Fruit fly (Drosophila melanogaster) whole organism, embryonic: Measurements from ENCODE around the gene MESR3.

ENCODE experiments used
- Abd-B ChIP-seq: fragments of 200-800 bp; sonication (Bioruptor generic); optimal IDR thresholded peaks from 2 replicates; lab custom pipeline; 2018; ENCODE audit warnings: missing biosample characterization, mild to moderate bottlenecking, missing genetic modification characterization, moderate library complexity
- CG12155 ChIP-seq: fragments of 200-800 bp; sonication (Bioruptor generic); optimal IDR thresholded peaks from 3 replicates; lab custom pipeline; 2016; ENCODE audit warnings: missing biosample characterization, missing genetic modification characterization
- CG12299 ChIP-seq: fragments of 200-800 bp; sonication (Bioruptor generic); optimal IDR thresholded peaks from 2 replicates; lab custom pipeline; 2018; ENCODE audit warnings: missing biosample characterization, mild to moderate bottlenecking, missing genetic modification characterization
- CG13123 ChIP-seq: fragments of 200-800 bp; sonication (Bioruptor generic); optimal IDR thresholded peaks from 2 replicates; lab custom pipeline; 2016; ENCODE audit warnings: missing biosample characterization, missing genetic modification characterization
- CG2875 ChIP-seq: fragments of 200-800 bp; sonication (Bioruptor generic); optimal IDR thresholded peaks from 2 replicates; lab custom pipeline; 2017; ENCODE audit warnings: missing biosample characterization, mild to moderate bottlenecking, missing genetic modification characterization, missing genetic modification reagents
- CG31388 ChIP-seq: fragments of 200-800 bp; sonication (Bioruptor generic); optimal IDR thresholded peaks from 2 replicates; lab custom pipeline; 2016; ENCODE audit warnings: missing biosample characterization, missing genetic modification characterization
- CG34224 ChIP-seq: fragments of 200-800 bp; sonication (Bioruptor generic); IDR thresholded peaks from 3 replicates; pipeline ENCODE4 v1.3.6; 2022; ENCODE audit warnings: missing biosample characterization, missing genetic modification characterization; ENCODE audit not compliant: partially characterized antibody
- CG3838 ChIP-seq: fragments of 200-800 bp; sonication (Bioruptor generic); optimal IDR thresholded peaks from 3 replicates; lab custom pipeline; 2016; ENCODE audit warnings: missing biosample characterization, missing genetic modification characterization
- CG42726 ChIP-seq: fragments of 200-800 bp; sonication (Bioruptor generic); IDR thresholded peaks from 2 replicates; pipeline ENCODE4 v1.3.6; 2022; ENCODE audit warnings: missing biosample characterization, missing genetic modification characterization; ENCODE audit not compliant: partially characterized antibody
- CG4707 ChIP-seq: fragments of 200-800 bp; sonication (Bioruptor generic); optimal IDR thresholded peaks from 2 replicates; lab custom pipeline; 2018; ENCODE audit warnings: missing biosample characterization, mild to moderate bottlenecking, missing genetic modification characterization, moderate library complexity
- CG5180 ChIP-seq: fragments of 200-800 bp; sonication (Bioruptor generic); optimal IDR thresholded peaks from 3 replicates; lab custom pipeline; 2017; ENCODE audit warnings: missing biosample characterization, missing genetic modification characterization, mild to moderate bottlenecking, moderate library complexity, missing genetic modification reagents
- CG5953 ChIP-seq: fragments of 200-800 bp; sonication (Bioruptor generic); IDR thresholded peaks from 2 replicates; pipeline ENCODE4 v1.3.6; 2022; ENCODE audit warnings: missing biosample characterization, missing genetic modification characterization
- CG6654 ChIP-seq: fragments of 200-800 bp; sonication (Bioruptor generic); optimal IDR thresholded peaks from 2 replicates; lab custom pipeline; 2017; ENCODE audit warnings: missing biosample characterization, mild to moderate bottlenecking, missing genetic modification characterization
- CG7372 ChIP-seq: fragments of 200-800 bp; sonication (Bioruptor generic); IDR thresholded peaks from 2 replicates; pipeline ENCODE4 v1.3.6; 2022; ENCODE audit warnings: missing biosample characterization, missing genetic modification characterization
- CG7987 ChIP-seq: fragments of 200-800 bp; sonication (Bioruptor generic); optimal IDR thresholded peaks from 2 replicates; lab custom pipeline; 2018; ENCODE audit warnings: missing biosample characterization, mild to moderate bottlenecking, missing genetic modification characterization, moderate library complexity
- CG8281 ChIP-seq: fragments of 200-800 bp; sonication (Bioruptor generic); optimal IDR thresholded peaks from 2 replicates; lab custom pipeline; 2018; ENCODE audit warnings: missing biosample characterization, mild to moderate bottlenecking, missing genetic modification characterization, moderate library complexity
- CG8290 ChIP-seq, 3 experiments: fragments of 200-800 bp; sonication (Bioruptor generic); optimal IDR thresholded peaks; 2 replicates each; lab custom pipeline; 2016 to 2019; ENCODE audit warnings: missing biosample characterization in 3 of 3, missing genetic modification characterization in 3 of 3, mild to moderate bottlenecking in 2 of 3, moderate library complexity in 1 of 3
- CG9609 ChIP-seq: fragments of 200-800 bp; sonication (Bioruptor generic); optimal IDR thresholded peaks from 3 replicates; lab custom pipeline; 2016; ENCODE audit warnings: missing biosample characterization, missing genetic modification characterization
- Dfd ChIP-seq, 2 experiments: fragments of >200 bp; optimal IDR thresholded peaks; 2 replicates each; lab custom pipeline; 2017; ENCODE audit warnings: missing biosample characterization in 2 of 2, missing genetic modification characterization in 2 of 2
- Doc2 ChIP-seq: fragments of 200-800 bp; sonication (Bioruptor generic); IDR thresholded peaks from 2 replicates; pipeline ENCODE4 v1.3.6; 2022; ENCODE audit warnings: missing biosample characterization, missing genetic modification characterization
- Lhr ChIP-seq: fragments of 200-800 bp; sonication (Bioruptor generic); optimal IDR thresholded peaks from 3 replicates; lab custom pipeline; 2017; ENCODE audit warnings: mild to moderate bottlenecking, missing biosample characterization, missing genetic modification reagents, missing genetic modification characterization
- Lim3 ChIP-seq: fragments of 200-800 bp; sonication (Bioruptor generic); IDR thresholded peaks from 2 replicates; pipeline ENCODE4 v1.3.6; 2022; ENCODE audit warnings: missing biosample characterization, missing genetic modification characterization
- Lpt ChIP-seq: fragments of >200 bp; optimal IDR thresholded peaks from 2 replicates; lab custom pipeline; 2018; ENCODE audit warnings: missing biosample characterization, missing genetic modification characterization
- MBD-R2 ChIP-seq: fragments of 200-800 bp; sonication (Bioruptor generic); IDR thresholded peaks from 2 replicates; pipeline ENCODE4 v1.3.6; 2022; ENCODE audit warnings: missing biosample characterization, missing genetic modification characterization
- Poxn ChIP-seq: fragments of 200-800 bp; sonication (Bioruptor generic); IDR thresholded peaks from 2 replicates; pipeline ENCODE4 v1.3.6; 2022; ENCODE audit warnings: missing biosample characterization, missing genetic modification characterization
- Sry-β ChIP-seq: fragments of 200-800 bp; sonication (Bioruptor generic); optimal IDR thresholded peaks from 2 replicates; lab custom pipeline; 2018; ENCODE audit warnings: missing biosample characterization, mild to moderate bottlenecking, missing genetic modification characterization, moderate library complexity
- Usf ChIP-seq: fragments of 200-800 bp; sonication (Bioruptor generic); optimal IDR thresholded peaks from 2 replicates; lab custom pipeline; 2017; ENCODE audit warnings: missing genotype, missing biosample characterization, missing genetic modification characterization
- chinmo ChIP-seq: fragments of 200-800 bp; sonication (Bioruptor generic); IDR thresholded peaks from 4 replicates; pipeline ENCODE4 v1.3.6; 2022; ENCODE audit warnings: missing biosample characterization, missing genetic modification characterization; ENCODE audit not compliant: partially characterized antibody
- ci ChIP-seq: fragments of 200-800 bp; sonication (Bioruptor generic); IDR thresholded peaks from 3 replicates; pipeline ENCODE4 v1.3.6; 2022; ENCODE audit warnings: missing biosample characterization, missing genetic modification characterization
- croc ChIP-seq: fragments of 200-800 bp; sonication (Bioruptor generic); conservative IDR thresholded peaks from 3 replicates; pipeline ENCODE4 v1.3.6; 2022; ENCODE audit warnings: missing biosample characterization, missing genetic modification characterization
- crol ChIP-seq: fragments of 200-800 bp; sonication (Bioruptor generic); IDR thresholded peaks from 2 replicates; pipeline ENCODE4 v1.3.6; 2022; ENCODE audit warnings: missing biosample characterization, missing genetic modification characterization
- eve ChIP-seq, 2 experiments: fragments of >200 bp; optimal IDR thresholded peaks; 2 replicates each; lab custom pipeline; 2017; ENCODE audit warnings: missing biosample characterization in 2 of 2, missing genetic modification characterization in 2 of 2
- ewg ChIP-seq: fragments of 200-800 bp; sonication (Bioruptor generic); optimal IDR thresholded peaks from 3 replicates; lab custom pipeline; 2017; ENCODE audit warnings: mild to moderate bottlenecking, missing biosample characterization, missing genetic modification reagents, missing genetic modification characterization
- fd96Cb ChIP-seq: fragments of 200-800 bp; sonication (Bioruptor generic); optimal IDR thresholded peaks from 2 replicates; lab custom pipeline; 2018; ENCODE audit warnings: missing biosample characterization, mild to moderate bottlenecking, missing genetic modification characterization, moderate library complexity
- h ChIP-seq: fragments of >200 bp; optimal IDR thresholded peaks from 2 replicates; lab custom pipeline; 2017
- jigr1 ChIP-seq: fragments of 200-800 bp; sonication (Bioruptor generic); IDR thresholded peaks from 3 replicates; pipeline ENCODE4 v1.3.6; 2022; ENCODE audit warnings: missing biosample characterization, missing genetic modification characterization
- p53 ChIP-seq: fragments of 200-800 bp; sonication (Bioruptor generic); optimal IDR thresholded peaks from 2 replicates; lab custom pipeline; 2016; ENCODE audit warnings: missing biosample characterization, missing genetic modification characterization
- pho ChIP-seq: fragments of 200-800 bp; sonication (Bioruptor generic); optimal IDR thresholded peaks from 2 replicates; lab custom pipeline; 2016; ENCODE audit warnings: missing biosample characterization, missing genetic modification characterization
- psq ChIP-seq: fragments of 200-800 bp; sonication (Bioruptor generic); optimal IDR thresholded peaks from 2 replicates; lab custom pipeline; 2017; ENCODE audit warnings: missing biosample characterization, missing genetic modification characterization
- scrt ChIP-seq: fragments of 200-800 bp; sonication (Bioruptor generic); optimal IDR thresholded peaks from 2 replicates; lab custom pipeline; 2018; ENCODE audit warnings: missing biosample characterization, mild to moderate bottlenecking, missing genetic modification characterization, moderate library complexity
- sens ChIP-seq: fragments of 200-800 bp; sonication (Bioruptor generic); peaks from one replicate; lab custom pipeline; 2016; ENCODE audit warnings: missing biosample characterization, missing genetic modification characterization
- so ChIP-seq: fragments of 200-800 bp; sonication (Bioruptor generic); IDR thresholded peaks from 3 replicates; pipeline ENCODE4 v1.3.6; 2022; ENCODE audit warnings: missing biosample characterization, missing genetic modification characterization
- ssp ChIP-seq: fragments of 200-800 bp; sonication (Bioruptor generic); IDR thresholded peaks from 2 replicates; pipeline ENCODE4 v1.3.6; 2022; ENCODE audit warnings: missing biosample characterization, missing genetic modification characterization
- stwl ChIP-seq: fragments of 200-800 bp; sonication (Bioruptor generic); optimal IDR thresholded peaks from 3 replicates; lab custom pipeline; 2018; ENCODE audit warnings: missing biosample characterization, mild to moderate bottlenecking, missing genetic modification characterization, moderate library complexity
- tin ChIP-seq: fragments of 200-800 bp; sonication (Bioruptor generic); optimal IDR thresholded peaks from 3 replicates; lab custom pipeline; 2016; ENCODE audit warnings: missing biosample characterization, missing genetic modification characterization
- tio ChIP-seq: fragments of 200-800 bp; sonication (Bioruptor generic); optimal IDR thresholded peaks from 2 replicates; lab custom pipeline; 2017; ENCODE audit warnings: missing biosample characterization, missing genetic modification characterization, inconsistent platforms
- tna ChIP-seq: fragments of 200-800 bp; sonication (Bioruptor generic); IDR thresholded peaks from 2 replicates; pipeline ENCODE4 v1.3.6; 2022; ENCODE audit warnings: missing biosample characterization, missing genetic modification characterization; ENCODE audit not compliant: partially characterized antibody
- trh ChIP-seq: fragments of 200-800 bp; sonication (Bioruptor generic); optimal IDR thresholded peaks from 2 replicates; lab custom pipeline; 2016; ENCODE audit warnings: missing biosample characterization, missing genetic modification characterization
- tup ChIP-seq: fragments of 200-800 bp; sonication (Bioruptor generic); optimal IDR thresholded peaks from 2 replicates; lab custom pipeline; 2016; ENCODE audit warnings: missing biosample characterization, mild to moderate bottlenecking, missing genetic modification characterization, moderate library complexity
- vnd ChIP-seq: fragments of 200-800 bp; sonication (Bioruptor generic); IDR thresholded peaks from 3 replicates; pipeline ENCODE4 v1.3.6; 2022; ENCODE audit warnings: missing biosample characterization, missing genetic modification characterization; ENCODE audit not compliant: partially characterized antibody
- wek ChIP-seq: fragments of 200-800 bp; sonication (Bioruptor generic); optimal IDR thresholded peaks from 3 replicates; lab custom pipeline; 2018; ENCODE audit warnings: missing biosample characterization, mild to moderate bottlenecking, missing genetic modification characterization, moderate library complexity
- z ChIP-seq: fragments of 200-800 bp; sonication (Bioruptor generic); IDR thresholded peaks from 3 replicates; pipeline ENCODE4 v1.3.6; 2022; ENCODE audit warnings: missing biosample characterization, missing genetic modification characterization

The MESR3 gene

DNA sequence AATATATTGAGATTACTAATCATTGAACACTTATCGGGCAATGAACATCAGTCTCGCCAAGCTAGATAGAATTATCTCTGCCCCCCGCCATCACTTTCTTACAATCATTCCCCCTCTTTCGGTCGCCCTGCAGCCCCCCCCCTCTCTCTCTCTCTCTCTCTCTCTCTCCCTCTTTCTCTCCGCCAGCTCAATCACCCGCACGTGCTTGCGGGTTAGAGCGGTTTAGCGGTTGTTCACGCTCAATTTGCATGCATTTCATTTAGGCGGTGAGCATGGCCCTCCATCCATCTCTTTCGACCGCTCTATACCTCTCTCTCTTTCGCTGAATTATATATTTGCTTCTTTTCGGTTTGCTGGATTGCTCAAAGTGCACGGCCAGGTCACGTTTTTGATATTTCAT lies 12.1 kb downstream of the MESR3 start (continued):
- TF ChIP-seq Usf (GFP tag; lab: Kevin White, UChicago) (no peak), CG31388 (GFP tag; lab: Kevin White, UChicago) (no peak), vnd (GFP tag; lab: Robert Waterston, UW) (no peak), tin (no peak), CG42726 (GFP tag; lab: Robert Waterston, UW) (no peak), CG34224 (GFP tag; lab: Robert Waterston, UW) (no peak), ewg (no peak), h (lab: Kevin White, UChicago) (no peak), CG12155 (no peak), ci (GFP tag; lab: Robert Waterston, UW) (0 out of 3 replicates have a peak, but pooled peaks have one; percentile 21), p53 (GFP tag; lab: Kevin White, UChicago) (no peak), CG8290 (GFP tag; optimal IDR thresholded peaks at IDR 0.05; lab: Kevin White, UChicago) (no peak), CG8290 (tag; optimal IDR thresholded peaks at IDR 0.05; lab: Kevin White, UChicago) (peak in 1 of 2 experiments; percentile 7), Lhr (GFP tag; lab: Kevin White, UChicago) (no peak), trh (no peak), fd96Cb (tag; lab: Kevin White, UChicago) (no peak), tio (GFP tag; lab: Kevin White, UChicago) (no peak), CG12299 (tag; lab: Kevin White, UChicago) (no peak), CG3838 (no peak), sens (peak; percentile 55), jigr1 (GFP tag; lab: Robert Waterston, UW) (no peak), CG8281 (no peak), croc (GFP tag; lab: Robert Waterston, UW) (no peak), wek (GFP tag; lab: Kevin White, UChicago) (no peak), psq (no peak), ssp (GFP tag; lab: Robert Waterston, UW) (no peak), so (GFP tag; lab: Robert Waterston, UW) (no peak), Doc2 (GFP tag; lab: Robert Waterston, UW) (no peak), tup (GFP tag; lab: Kevin White, UChicago) (no peak), stwl (tag; lab: Kevin White, UChicago) (no peak), z (GFP tag; lab: Robert Waterston, UW) (peak; percentile 57; the same call in 1 of the 3 replicates), scrt (no peak), MBD-R2 (GFP tag; lab: Robert Waterston, UW) (no peak), CG5180 (GFP tag; lab: Kevin White, UChicago) (no peak), Abd-B (GFP tag; lab: Kevin White, UChicago) (no peak), Poxn (GFP tag; lab: Robert Waterston, UW) (no peak), CG2875 (GFP tag; lab: Kevin White, UChicago) (no peak), CG9609 (GFP tag; lab: Kevin White, UChicago) (no peak), Lim3 (GFP tag; lab: Robert Waterston, UW) (no peak), Sry-β (GFP tag; lab: Kevin White, UChicago) (no peak), CG7372 (no peak), CG5953 (GFP tag; lab: Robert Waterston, UW) (peak; percentile 30; the same call in 1 of the 2 replicates), tna (GFP tag; lab: Robert Waterston, UW) (no peak), Lpt (GFP tag; lab: Kevin White, UChicago) (no peak), crol (GFP tag; lab: Robert Waterston, UW) (peak; percentile 94), pho (GFP tag; lab: Kevin White, UChicago) (no peak), eve (GFP tag; optimal IDR thresholded peaks at IDR 0.05; lab: Kevin White, UChicago) (no peak), CG13123 (no peak), Dfd (GFP tag; optimal IDR thresholded peaks at IDR 0.05; lab: Kevin White, UChicago) (no peak), chinmo (GFP tag; lab: Robert Waterston, UW) (0 out of 4 replicates have a peak, but pooled peaks have one; percentile 59), CG4707 (GFP tag; lab: Kevin White, UChicago) (no peak), CG6654 (GFP tag; lab: Kevin White, UChicago) (no peak), CG7987 (GFP tag; lab: Kevin White, UChicago) (peak; percentile 49)
